Worm (Caenorhabditis elegans): ENCODE data around the gene dmsr-8.

ce11 chrV:10465478-10465877 lies 48.7 kb downstream of the dmsr-8 start:
- TF ChIP-seq med-1 (GFP tag; optimal IDR thresholded peaks at IDR 0.05; ENCODE audit: insufficient read depth) (no peak), ref-1 (GFP tag; conservative IDR thresholded peaks at IDR 0.05) (no peak), flt-1 (GFP tag; IDR thresholded peaks at IDR 0.05) (no peak), cog-1 (tag; optimal IDR thresholded peaks at IDR 0.05) (no peak)

Data from whole organism, midembryonic.